Worm (Caenorhabditis elegans) whole organism, late embryonic: ENCODE measurements around the gene ugt-14.

Experiments used
- hlh-30 ChIP-seq: sonication (generic microtip); optimal IDR thresholded peaks from 2 replicates; lab custom pipeline; 2017; ENCODE audit warnings: antibody characterized with exemption, missing genetic modification characterization, missing compliant biosample characterization; ENCODE audit not compliant: insufficient read depth
- nhr-232 ChIP-seq: sonication (generic microtip); optimal IDR thresholded peaks from 2 replicates; lab custom pipeline; 2016; ENCODE audit warnings: missing genetic modification characterization, missing compliant biosample characterization
- odd-2 ChIP-seq: sonication (generic microtip); optimal IDR thresholded peaks from 2 replicates; lab custom pipeline; 2017; ENCODE audit warnings: antibody characterized with exemption, mild to moderate bottlenecking, missing genetic modification characterization, missing compliant biosample characterization

ce11 chrV:4889976-4890479, 16.0 kb upstream of the ugt-14 start, which contains the start of gene T19H12.2:
- no peak for TF ChIP-seq nhr-232 (tag; lab: Kevin White, UChicago)
- no peak for TF ChIP-seq odd-2 (tag; lab: Kevin White, UChicago)
- no peak for TF ChIP-seq hlh-30 (tag; lab: Kevin White, UChicago)
